Fruit fly (Drosophila melanogaster): ENCODE results near the gene slou.
A peak's percentile ranks its signal among the peaks of the same experiment; 100 is the strongest.

The slou gene

DNA sequence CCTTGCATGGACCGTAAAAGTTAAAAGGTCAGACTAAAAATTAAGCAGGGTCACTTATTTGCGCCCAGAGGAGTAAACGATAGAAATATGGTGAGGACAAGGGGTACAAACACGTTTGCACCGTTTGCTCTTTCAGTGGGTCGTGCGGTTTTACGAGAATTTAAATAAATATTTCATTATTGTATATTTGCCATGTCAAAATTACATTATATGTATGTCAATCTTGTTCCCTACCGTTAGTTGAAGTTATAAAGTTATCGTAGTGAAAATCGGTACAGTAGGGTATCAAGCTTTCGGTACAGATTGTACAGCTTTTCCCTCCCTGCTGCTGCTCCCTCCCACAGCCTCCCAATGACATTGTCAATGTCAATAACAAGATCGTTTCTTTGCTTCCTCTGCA is 40.9 kb upstream of the slou start (continued):
- TF ChIP-seq CG2712 (tag; optimal IDR thresholded peaks at IDR 0.05), result peak; percentile 34
- no peak for TF ChIP-seq CG6813 (GFP tag; optimal IDR thresholded peaks at IDR 0.05)
- no peak for TF ChIP-seq crc (GFP tag; optimal IDR thresholded peaks at IDR 0.05)
- TF ChIP-seq dysf (GFP tag; IDR thresholded peaks at IDR 0.05), result peak; percentile 46; the same call in 1 of the 3 replicates
- TF ChIP-seq CG7372 (GFP tag; IDR thresholded peaks at IDR 0.05), result no peak
- no peak for TF ChIP-seq CrebB (tag; optimal IDR thresholded peaks at IDR 0.05)
- no peak for TF ChIP-seq Bteb2 (GFP tag; optimal IDR thresholded peaks at IDR 0.05)
- no peak for TF ChIP-seq CG7745 (tag; optimal IDR thresholded peaks at IDR 0.05)
- TF ChIP-seq CG5245 (GFP tag; optimal IDR thresholded peaks at IDR 0.05), result no peak
- TF ChIP-seq CG3065 (GFP tag; optimal IDR thresholded peaks at IDR 0.05), result no peak
- TF ChIP-seq Eip74EF (GFP tag; optimal IDR thresholded peaks at IDR 0.05), result no peak
- no peak for TF ChIP-seq sd (tag; optimal IDR thresholded peaks at IDR 0.05)
- no peak for TF ChIP-seq wor (GFP tag; IDR thresholded peaks at IDR 0.05)
- no peak for TF ChIP-seq Gug (GFP tag; IDR thresholded peaks at IDR 0.05)
- TF ChIP-seq otp (GFP tag; IDR thresholded peaks at IDR 0.05), result peak; percentile 44; the same call in 1 of the 3 replicates
- no peak for TF ChIP-seq CG4282 (GFP tag; optimal IDR thresholded peaks at IDR 0.05)
- no peak for TF ChIP-seq CG17802 (tag; optimal IDR thresholded peaks at IDR 0.05)
- no peak for TF ChIP-seq dmrt11E (tag; optimal IDR thresholded peaks at IDR 0.05)
- no peak for TF ChIP-seq CG15073 (GFP tag; optimal IDR thresholded peaks at IDR 0.05)
- TF ChIP-seq oc (tag; optimal IDR thresholded peaks at IDR 0.05), result no peak
- TF ChIP-seq trem (tag; optimal IDR thresholded peaks at IDR 0.05), result peak; percentile 12
- TF ChIP-seq CG11504 (tag; optimal IDR thresholded peaks at IDR 0.05), result peak; percentile 49
- peak; percentile 43 for TF ChIP-seq PHDP (tag; optimal IDR thresholded peaks at IDR 0.05)
- no peak for TF ChIP-seq exex (tag; optimal IDR thresholded peaks at IDR 0.05)
- no peak for TF ChIP-seq Dek (tag; optimal IDR thresholded peaks at IDR 0.05)
- TF ChIP-seq gem (tag; optimal IDR thresholded peaks at IDR 0.05), result peak; percentile 53
- TF ChIP-seq pita (GFP tag; optimal IDR thresholded peaks at IDR 0.05), result no peak
- no peak for TF ChIP-seq CG13123 (GFP tag; optimal IDR thresholded peaks at IDR 0.05)
- no peak for TF ChIP-seq CG1233 (GFP tag; optimal IDR thresholded peaks at IDR 0.05)
- TF ChIP-seq Fer2 (tag; optimal IDR thresholded peaks at IDR 0.05), result no peak
- TF ChIP-seq fd102C (GFP tag; optimal IDR thresholded peaks at IDR 0.05), result no peak
- no peak for TF ChIP-seq Sry-β (GFP tag; optimal IDR thresholded peaks at IDR 0.05)
- no peak for TF ChIP-seq pan (optimal IDR thresholded peaks at IDR 0.05)
- peak in 1 of 2 experiments; percentile 25 for TF ChIP-seq pan (GFP tag; optimal IDR thresholded peaks at IDR 0.05 in 1 of 2, IDR thresholded peaks at IDR 0.05 in 1 of 2)
- TF ChIP-seq zen (tag; optimal IDR thresholded peaks at IDR 0.05), result no peak
- TF ChIP-seq CG3407 (GFP tag; optimal IDR thresholded peaks at IDR 0.05), result peak; percentile 20
- TF ChIP-seq NC2β (GFP tag; optimal IDR thresholded peaks at IDR 0.05), result no peak
- TF ChIP-seq CG9437 (GFP tag; optimal IDR thresholded peaks at IDR 0.05), result no peak
- no peak for TF ChIP-seq disco-r (GFP tag; optimal IDR thresholded peaks at IDR 0.05)
- no peak for TF ChIP-seq jumu (GFP tag; optimal IDR thresholded peaks at IDR 0.05)
- no peak for TF ChIP-seq Vsx1 (GFP tag; optimal IDR thresholded peaks at IDR 0.05)
- TF ChIP-seq twi (tag; optimal IDR thresholded peaks at IDR 0.05), result no peak
- TF ChIP-seq CG2199 (GFP tag; IDR thresholded peaks at IDR 0.05), result no peak
- TF ChIP-seq zen2 (GFP tag; IDR thresholded peaks at IDR 0.05; ENCODE audit: partially characterized antibody), result no peak
- TF ChIP-seq Xrp1 (GFP tag; IDR thresholded peaks at IDR 0.05), result peak; percentile 19; the same call in 1 of the 2 replicates
- no peak for TF ChIP-seq bigmax (GFP tag; optimal IDR thresholded peaks at IDR 0.05)
- TF ChIP-seq sim (GFP tag; IDR thresholded peaks at IDR 0.05), result no peak
- no peak for TF ChIP-seq Taf1 (GFP tag; IDR thresholded peaks at IDR 0.05)
- no peak for TF ChIP-seq toy (GFP tag; IDR thresholded peaks at IDR 0.05)
- TF ChIP-seq hb (GFP tag; IDR thresholded peaks at IDR 0.05; ENCODE audit: partially characterized antibody), result no peak
- TF ChIP-seq croc (GFP tag; conservative IDR thresholded peaks at IDR 0.05), result no peak

Measured in whole organism, embryonic.